In genomic region chrX:2123013-2123964, dm6 we compare ENCODE assay signal across 6 fruit fly cellular contexts.
A peak's percentile ranks its signal among the peaks of the same experiment; 100 is the strongest.
TF ChIP-seq lines count a peak whose summit lies in the region.

Gene ph-d (minus strand): TSS chrX:2123286.

- TF ChIP-seq CTCF in whole organism, embryonic (GFP tag; optimal IDR thresholded peaks at IDR 0.05; lab: Kevin White, UChicago), result peak; percentile 40

TF ChIP-seq in whole organism, 6 proteins besides CTCF, POLR2A, EP300 and RAD21:
- no peak for TF ChIP-seq pan (optimal IDR thresholded peaks at IDR 0.05; lab: Kevin White, UChicago)
- TF ChIP-seq usp (GFP tag; optimal IDR thresholded peaks at IDR 0.05; lab: Kevin White, UChicago), result no peak
- peak; percentile 94 for TF ChIP-seq CG8478 (optimal IDR thresholded peaks at IDR 0.05; lab: Kevin White, UChicago)
- TF ChIP-seq EcR (GFP tag; optimal IDR thresholded peaks at IDR 0.05; lab: Kevin White, UChicago), result peak in 1 of 2 experiments; percentile 43
- no peak for TF ChIP-seq psq (optimal IDR thresholded peaks at IDR 0.05; lab: Kevin White, UChicago)
- TF ChIP-seq Dll (optimal IDR thresholded peaks at IDR 0.05; lab: Kevin White, UChicago), result peak; percentile 18

TF ChIP-seq in whole organism, adult, 20 proteins besides CTCF, POLR2A, EP300 and RAD21 (continues in another document):
- TF ChIP-seq kay (GFP tag; lab: Kevin White, UChicago; ENCODE audit: borderline replicate concordance) (peak; percentile 65), pad (GFP tag; optimal IDR thresholded peaks at IDR 0.05; lab: Kevin White, UChicago) (peak; percentile 99), CG14711 (tag; optimal IDR thresholded peaks at IDR 0.05; lab: Kevin White, UChicago) (peak; percentile 100), ovo (GFP tag; optimal IDR thresholded peaks at IDR 0.05; lab: Kevin White, UChicago) (peak; percentile 94), Hr96 (GFP tag; optimal IDR thresholded peaks at IDR 0.05; lab: Kevin White, UChicago) (peak; percentile 90), CG7045 (GFP tag; optimal IDR thresholded peaks at IDR 0.05; lab: Kevin White, UChicago) (no peak), Crg-1 (GFP tag; optimal IDR thresholded peaks at IDR 0.05; lab: Kevin White, UChicago) (peak; percentile 61), toe (GFP tag; optimal IDR thresholded peaks at IDR 0.05; lab: Kevin White, UChicago) (peak; percentile 40), CG11617 (GFP tag; optimal IDR thresholded peaks at IDR 0.05; lab: Kevin White, UChicago) (peak; percentile 87), cic (GFP tag; optimal IDR thresholded peaks at IDR 0.05; lab: Kevin White, UChicago) (peak; percentile 87), CG1620 (GFP tag; optimal IDR thresholded peaks at IDR 0.05; lab: Kevin White, UChicago) (peak; percentile 72), cnc (optimal IDR thresholded peaks at IDR 0.05; lab: Kevin White, UChicago) (no peak), CG7101 (tag; optimal IDR thresholded peaks at IDR 0.05; lab: Kevin White, UChicago) (peak; percentile 84), bab1 (GFP tag; optimal IDR thresholded peaks at IDR 0.05; lab: Kevin White, UChicago) (peak; percentile 77), CG5204 (GFP tag; optimal IDR thresholded peaks at IDR 0.05; lab: Kevin White, UChicago) (no peak), CG12768 (GFP tag; optimal IDR thresholded peaks at IDR 0.05; lab: Kevin White, UChicago) (peak; percentile 60), Mnt (GFP tag; optimal IDR thresholded peaks at IDR 0.05; lab: Kevin White, UChicago) (peak; percentile 93)

TF ChIP-seq in whole organism, embryonic, 481 proteins besides CTCF, POLR2A, EP300 and RAD21 (continues in another document):
- TF ChIP-seq CG2120 (GFP tag; optimal IDR thresholded peaks at IDR 0.05; lab: Kevin White, UChicago) (peak; percentile 62), CG7839 (tag; optimal IDR thresholded peaks at IDR 0.05; lab: Kevin White, UChicago) (peak; percentile 65), E2f2 (GFP tag; IDR thresholded peaks at IDR 0.05; lab: Robert Waterston, UW) (peak; percentile 68), CG33557 (GFP tag; optimal IDR thresholded peaks at IDR 0.05; lab: Kevin White, UChicago) (peak; percentile 41), crp (GFP tag; optimal IDR thresholded peaks at IDR 0.05; lab: Kevin White, UChicago) (peak in 1 of 2 experiments; percentile 8), lab (GFP tag; optimal IDR thresholded peaks at IDR 0.05; lab: Kevin White, UChicago) (peak; percentile 47), CG1832 (GFP tag; optimal IDR thresholded peaks at IDR 0.05; lab: Kevin White, UChicago) (peak; percentile 98), cas (GFP tag; IDR thresholded peaks at IDR 0.05; lab: Robert Waterston, UW) (0 out of 2 replicates have a peak, but pooled peaks have one; percentile 11), scrt (GFP tag; optimal IDR thresholded peaks at IDR 0.05; lab: Kevin White, UChicago) (peak; percentile 48), Hr78 (GFP tag; optimal IDR thresholded peaks at IDR 0.05; lab: Kevin White, UChicago) (peak in 1 of 2 experiments; percentile 15), ind (GFP tag; optimal IDR thresholded peaks at IDR 0.05; lab: Kevin White, UChicago) (peak; percentile 46), B-H2 (GFP tag; optimal IDR thresholded peaks at IDR 0.05; lab: Kevin White, UChicago) (peak; percentile 27), chm (GFP tag; IDR thresholded peaks at IDR 0.05; lab: Robert Waterston, UW) (peak; percentile 25), prd (optimal IDR thresholded peaks at IDR 0.05; lab: Kevin White, UChicago) (no peak), prd (GFP tag; IDR thresholded peaks at IDR 0.05; lab: Robert Waterston, UW) (peak; percentile 46; the same call in 2 of the 3 replicates), CG9437 (GFP tag; optimal IDR thresholded peaks at IDR 0.05; lab: Kevin White, UChicago) (peak; percentile 25), Nf-YC (tag; optimal IDR thresholded peaks at IDR 0.05; lab: Kevin White, UChicago) (peak; percentile 95)

TF ChIP-seq in whole organism, prepupa, 60 proteins besides CTCF, POLR2A, EP300 and RAD21 (continues in another document):
- peak; percentile 58 to 74 for TF ChIP-seq salr (GFP tag; optimal IDR thresholded peaks at IDR 0.05; lab: Kevin White, UChicago)
- no peak for TF ChIP-seq CG8632 (GFP tag; optimal IDR thresholded peaks at IDR 0.05; lab: Kevin White, UChicago)
- peak; percentile 51 for TF ChIP-seq fkh (GFP tag; optimal IDR thresholded peaks at IDR 0.05; lab: Kevin White, UChicago)
- TF ChIP-seq Smox (GFP tag; optimal IDR thresholded peaks at IDR 0.05; lab: Kevin White, UChicago), result peak; percentile 52
- TF ChIP-seq CG10631 (GFP tag; optimal IDR thresholded peaks at IDR 0.05; lab: Kevin White, UChicago), result peak; percentile 16
- TF ChIP-seq CG6854 (GFP tag; optimal IDR thresholded peaks at IDR 0.05; lab: Kevin White, UChicago), result peak; percentile 67
- peak; percentile 55 for TF ChIP-seq esn (GFP tag; optimal IDR thresholded peaks at IDR 0.05; lab: Kevin White, UChicago)
- TF ChIP-seq CG15336 (GFP tag; IDR thresholded peaks at IDR 0.05; lab: Robert Waterston, UW), result peak; percentile 85
- peak; percentile 76 for TF ChIP-seq CG6808 (GFP tag; optimal IDR thresholded peaks at IDR 0.05; lab: Kevin White, UChicago)
- no peak for TF ChIP-seq Sox15 (GFP tag; optimal IDR thresholded peaks at IDR 0.05; lab: Kevin White, UChicago)
- TF ChIP-seq ss (GFP tag; optimal IDR thresholded peaks at IDR 0.05; lab: Kevin White, UChicago), result peak; percentile 84 to 93
- peak; percentile 78; the same call in 2 of the 3 replicates for TF ChIP-seq CG8119 (GFP tag; IDR thresholded peaks at IDR 0.05; lab: Robert Waterston, UW)
- TF ChIP-seq CG11294 (GFP tag; IDR thresholded peaks at IDR 0.05; lab: Robert Waterston, UW), result peak; percentile 36; the same call in 1 of the 2 replicates
- peak; percentile 94 for TF ChIP-seq Lpt (GFP tag; optimal IDR thresholded peaks at IDR 0.05; lab: Kevin White, UChicago)
- peak; percentile 52 for TF ChIP-seq Hr4 (GFP tag; optimal IDR thresholded peaks at IDR 0.05; lab: Kevin White, UChicago)
- TF ChIP-seq Eip93F (GFP tag; optimal IDR thresholded peaks at IDR 0.05; lab: Kevin White, UChicago), result no peak
- peak; percentile 17 for TF ChIP-seq Ets21C (GFP tag; optimal IDR thresholded peaks at IDR 0.05; lab: Kevin White, UChicago)
- no peak for TF ChIP-seq Hr38 (GFP tag; optimal IDR thresholded peaks at IDR 0.05; lab: Kevin White, UChicago)

TF ChIP-seq in whole organism, pupa, 21 proteins besides CTCF, POLR2A, EP300 and RAD21 (continues in another document):
- TF ChIP-seq CG8301 (tag; optimal IDR thresholded peaks at IDR 0.05; lab: Kevin White, UChicago) (peak; percentile 76), CG13204 (GFP tag; optimal IDR thresholded peaks at IDR 0.05; lab: Kevin White, UChicago) (peak; percentile 78), CG14655 (GFP tag; optimal IDR thresholded peaks at IDR 0.05; lab: Kevin White, UChicago) (peak; percentile 82), Snoo (tag; optimal IDR thresholded peaks at IDR 0.05; lab: Kevin White, UChicago) (peak; percentile 61), CG10348 (GFP tag; IDR thresholded peaks at IDR 0.05; lab: Robert Waterston, UW) (no peak), CG4496 (GFP tag; IDR thresholded peaks at IDR 0.05; lab: Robert Waterston, UW) (peak; percentile 93), CG32121 (GFP tag; IDR thresholded peaks at IDR 0.05; lab: Robert Waterston, UW) (peak; percentile 88), fd96Ca (GFP tag; IDR thresholded peaks at IDR 0.05; lab: Robert Waterston, UW) (peak; percentile 89), D1 (tag; optimal IDR thresholded peaks at IDR 0.05; lab: Kevin White, UChicago) (no peak), rn (GFP tag; IDR thresholded peaks at IDR 0.05; lab: Robert Waterston, UW) (peak; percentile 90), CG15710 (tag; optimal IDR thresholded peaks at IDR 0.05; lab: Kevin White, UChicago) (peak; percentile 69), EcR (GFP tag; optimal IDR thresholded peaks at IDR 0.05; lab: Kevin White, UChicago) (peak; percentile 10), CG12605 (GFP tag; IDR thresholded peaks at IDR 0.05; lab: Robert Waterston, UW) (peak; percentile 88), Ets98B (GFP tag; IDR thresholded peaks at IDR 0.05; lab: Robert Waterston, UW) (peak; percentile 84), Pif1A (GFP tag; optimal IDR thresholded peaks at IDR 0.05; lab: Kevin White, UChicago) (peak; percentile 29), CG8159 (tag; optimal IDR thresholded peaks at IDR 0.05; lab: Kevin White, UChicago) (peak; percentile 60), CG17806 (tag; optimal IDR thresholded peaks at IDR 0.05; lab: Kevin White, UChicago) (peak; percentile 60), gl (tag; optimal IDR thresholded peaks at IDR 0.05; lab: Kevin White, UChicago) (peak; percentile 97), CG9948 (tag; optimal IDR thresholded peaks at IDR 0.05; lab: Kevin White, UChicago) (peak; percentile 24), Pif1B (GFP tag; optimal IDR thresholded peaks at IDR 0.05; lab: Kevin White, UChicago) (no peak)

TF ChIP-seq in whole organism, wandering third instar larva, 38 proteins besides CTCF, POLR2A, EP300 and RAD21 (continues in another document):
- peak; percentile 44 for TF ChIP-seq rgr (GFP tag; optimal IDR thresholded peaks at IDR 0.05; lab: Kevin White, UChicago)
- TF ChIP-seq psq (GFP tag; optimal IDR thresholded peaks at IDR 0.05; lab: Kevin White, UChicago), result no peak
- TF ChIP-seq sage (GFP tag; optimal IDR thresholded peaks at IDR 0.05; lab: Kevin White, UChicago), result peak; percentile 11
- no peak for TF ChIP-seq pan (optimal IDR thresholded peaks at IDR 0.05; lab: Kevin White, UChicago)
- peak; percentile 76 for TF ChIP-seq tai (GFP tag; optimal IDR thresholded peaks at IDR 0.05; lab: Kevin White, UChicago)
- no peak for TF ChIP-seq CG32264 (GFP tag; optimal IDR thresholded peaks at IDR 0.05; lab: Kevin White, UChicago)
- TF ChIP-seq h (GFP tag; optimal IDR thresholded peaks at IDR 0.05; lab: Kevin White, UChicago), result peak; percentile 19
- TF ChIP-seq Dif (GFP tag; optimal IDR thresholded peaks at IDR 0.05; lab: Kevin White, UChicago; ENCODE audit: partially characterized antibody), result peak; percentile 90
- peak in 1 of 2 experiments; percentile 56 for TF ChIP-seq dl (GFP tag; optimal IDR thresholded peaks at IDR 0.05; lab: Kevin White, UChicago; ENCODE audit: insufficient read depth in 1 of 2, partially characterized antibody in 2 of 2)
- TF ChIP-seq dmrt93B (GFP tag; optimal IDR thresholded peaks at IDR 0.05; lab: Kevin White, UChicago), result peak; percentile 26
- no peak for TF ChIP-seq usp (GFP tag; optimal IDR thresholded peaks at IDR 0.05; lab: Kevin White, UChicago)
- TF ChIP-seq dsf (GFP tag; optimal IDR thresholded peaks at IDR 0.05; lab: Kevin White, UChicago; ENCODE audit: borderline replicate concordance), result peak; percentile 16
- peak; percentile 69 for TF ChIP-seq Hr83 (GFP tag; optimal IDR thresholded peaks at IDR 0.05; lab: Kevin White, UChicago; ENCODE audit: poor library complexity, severe bottlenecking)
- peak; percentile 68 for TF ChIP-seq Vsx2 (GFP tag; optimal IDR thresholded peaks at IDR 0.05; lab: Kevin White, UChicago; ENCODE audit: partially characterized antibody)
- TF ChIP-seq CG9705 (GFP tag; optimal IDR thresholded peaks at IDR 0.05; lab: Kevin White, UChicago), result peak; percentile 24
- no peak for TF ChIP-seq Myc (optimal IDR thresholded peaks at IDR 0.05; lab: Kevin White, UChicago)
- peak; percentile 70 for TF ChIP-seq woc (GFP tag; optimal IDR thresholded peaks at IDR 0.05; lab: Kevin White, UChicago)
- TF ChIP-seq HLH106 (tag; optimal IDR thresholded peaks at IDR 0.05; lab: Kevin White, UChicago), result peak; percentile 23
- TF ChIP-seq OdsH (GFP tag; optimal IDR thresholded peaks at IDR 0.05; lab: Kevin White, UChicago), result peak; percentile 33
